Worm (Caenorhabditis elegans): Measurements from ENCODE around the gene F57F4.2.

The F57F4.2 gene

ce11 chrV:6433446-6434178 lies 44.1 kb upstream of the F57F4.2 start, which contains the start of the genes gad-1 and erfa-1:
TSS of gene gad-1 (minus strand) at chrV:6433496.
TSS of gene erfa-1 (plus strand) at chrV:6434128.
- TF ChIP-seq attf-6 (GFP tag; IDR thresholded peaks at IDR 0.05) (no peak), Y67H2A.10 (GFP tag; conservative IDR thresholded peaks at IDR 0.05) (no peak), B0035.1 (tag; optimal IDR thresholded peaks at IDR 0.05) (no peak), ztf-18 (tag; optimal IDR thresholded peaks at IDR 0.05) (no peak), rec-8 (tag; optimal IDR thresholded peaks at IDR 0.05) (no peak), somi-1 (GFP tag; optimal IDR thresholded peaks at IDR 0.05) (no peak), hrde-1 (tag; optimal IDR thresholded peaks at IDR 0.05; ENCODE audit: borderline replicate concordance) (no peak), F49E8.2 (tag; optimal IDR thresholded peaks at IDR 0.05; ENCODE audit: insufficient read depth) (no peak), unc-62 (GFP tag; optimal IDR thresholded peaks at IDR 0.05) (no peak), F22D6.2 (tag; optimal IDR thresholded peaks at IDR 0.05) (no peak), nhr-27 (tag; optimal IDR thresholded peaks at IDR 0.05) (no peak), sea-2 (GFP tag; IDR thresholded peaks at IDR 0.05) (no peak), lir-1 (GFP tag; conservative IDR thresholded peaks at IDR 0.05) (no peak), ceh-91 (GFP tag; IDR thresholded peaks at IDR 0.05) (peak; percentile 51), B0336.3 (GFP tag; IDR thresholded peaks at IDR 0.05) (no peak), ztf-26 (tag; optimal IDR thresholded peaks at IDR 0.05) (no peak), Y53F4B.3 (GFP tag; IDR thresholded peaks at IDR 0.05) (no peak), madf-3 (GFP tag; IDR thresholded peaks at IDR 0.05) (no peak), K12H6.12 (tag; optimal IDR thresholded peaks at IDR 0.05) (peak; percentile 3), C06A6.2 (GFP tag; conservative IDR thresholded peaks at IDR 0.05) (no peak), attf-3 (GFP tag; conservative IDR thresholded peaks at IDR 0.05) (no peak), dpl-1 (GFP tag; optimal IDR thresholded peaks at IDR 0.05) (no peak), efl-1 (GFP tag; optimal IDR thresholded peaks at IDR 0.05) (peak; percentile 67), pbrm-1 (GFP tag; IDR thresholded peaks at IDR 0.05) (peak; percentile 22; the same call in 1 of the 2 replicates), aptf-3 (GFP tag; IDR thresholded peaks at IDR 0.05) (no peak), snpc-4 (GFP tag; optimal IDR thresholded peaks at IDR 0.05) (no peak), snpc-4 (tag; optimal IDR thresholded peaks at IDR 0.05) (peak in 1 of 4 experiments; percentile 28), T07F8.4 (tag; optimal IDR thresholded peaks at IDR 0.05) (no peak), egrh-3 (GFP tag; IDR thresholded peaks at IDR 0.05) (no peak), rcor-1 (GFP tag; IDR thresholded peaks at IDR 0.05) (peak; percentile 68), F37B4.10 (GFP tag; IDR thresholded peaks at IDR 0.05) (no peak), lsl-1 (GFP tag; optimal IDR thresholded peaks at IDR 0.05) (peak; percentile 77), ceh-100 (GFP tag; IDR thresholded peaks at IDR 0.05) (no peak), bed-2 (GFP tag; IDR thresholded peaks at IDR 0.05) (no peak), F10E7.11 (tag; optimal IDR thresholded peaks at IDR 0.05) (no peak), ccch-3 (GFP tag; optimal IDR thresholded peaks at IDR 0.05) (no peak), hsf-1 (GFP tag; IDR thresholded peaks at IDR 0.05) (no peak), atf-7 (tag; optimal IDR thresholded peaks at IDR 0.05) (no peak), hlh-26 (GFP tag; conservative IDR thresholded peaks at IDR 0.05) (no peak), madf-6 (GFP tag; IDR thresholded peaks at IDR 0.05) (peak; percentile 69), sdz-38 (tag; optimal IDR thresholded peaks at IDR 0.05) (no peak), F23B12.7 (tag; optimal IDR thresholded peaks at IDR 0.05; ENCODE audit: insufficient read depth) (no peak), F55B11.4 (tag; optimal IDR thresholded peaks at IDR 0.05; ENCODE audit: borderline replicate concordance, insufficient read depth) (no peak), Y95B8A.8 (GFP tag; IDR thresholded peaks at IDR 0.05) (no peak), cebp-1 (GFP tag; IDR thresholded peaks at IDR 0.05) (no peak), cebp-1 (tag; optimal IDR thresholded peaks at IDR 0.05) (peak; percentile 26), ztf-25 (GFP tag; IDR thresholded peaks at IDR 0.05) (0 out of 2 replicates have a peak, but pooled peaks have one; percentile 47), egl-18 (GFP tag; IDR thresholded peaks at IDR 0.05) (no peak)
